Worm (Caenorhabditis elegans): ENCODE measurements around the gene T16A1.4.
"Not testable (repeated sequence)": the region's sequence is repeated elsewhere in the genome, so short reads cannot be mapped to it uniquely, and the experiment has no call there.

Gene T16A1.4

ce11 chrII:2042447-2042846, 38.9 kb upstream of the T16A1.4 start, which contains the start of gene bath-20:
TSS of gene bath-20 (minus strand) at chrII:2042547.
- TF ChIP-seq mab-5 (tag; optimal IDR thresholded peaks at IDR 0.05) (no peak), ztf-1 (GFP tag; conservative IDR thresholded peaks at IDR 0.05) (no peak), nhr-12 (tag; optimal IDR thresholded peaks at IDR 0.05) (no peak), unc-39 (tag; optimal IDR thresholded peaks at IDR 0.05) (no peak), F13H6.1 (tag; optimal IDR thresholded peaks at IDR 0.05) (no peak), aly-2 (tag; optimal IDR thresholded peaks at IDR 0.05) (no peak), blmp-1 (tag; optimal IDR thresholded peaks at IDR 0.05; ENCODE audit: insufficient read depth) (no peak), unc-62 (GFP tag; optimal IDR thresholded peaks at IDR 0.05) (no peak), unc-55 (GFP tag; optimal IDR thresholded peaks at IDR 0.05) (no peak), sma-3 (GFP tag; optimal IDR thresholded peaks at IDR 0.05) (no peak), sma-9 (GFP tag; optimal IDR thresholded peaks at IDR 0.05) (no peak), sma-9 (tag; optimal IDR thresholded peaks at IDR 0.05) (no peak), Y55F3AM.14 (GFP tag; optimal IDR thresholded peaks at IDR 0.05) (no peak), zag-1 (tag; optimal IDR thresholded peaks at IDR 0.05) (no peak), egl-27 (tag; optimal IDR thresholded peaks at IDR 0.05) (no peak), mbf-1 (tag; optimal IDR thresholded peaks at IDR 0.05) (no peak), sem-4 (tag; optimal IDR thresholded peaks at IDR 0.05) (no peak)

- TF ChIP-seq nhr-23 (tag; optimal IDR thresholded peaks at IDR 0.05) (no peak), nhr-237 (tag; optimal IDR thresholded peaks at IDR 0.05) (no peak), sma-3 (GFP tag; optimal IDR thresholded peaks at IDR 0.05) (no peak), ztf-1 (GFP tag; conservative IDR thresholded peaks at IDR 0.05) (no peak), zag-1 (tag; optimal IDR thresholded peaks at IDR 0.05) (no peak), nhr-129 (tag; optimal IDR thresholded peaks at IDR 0.05) (no peak), ztf-11 (tag; optimal IDR thresholded peaks at IDR 0.05) (no peak), nhr-77 (tag; optimal IDR thresholded peaks at IDR 0.05) (no peak), lsy-2 (tag; optimal IDR thresholded peaks at IDR 0.05) (no peak), nhr-6 (tag; optimal IDR thresholded peaks at IDR 0.05) (no peak), crh-2 (tag; optimal IDR thresholded peaks at IDR 0.05) (no peak), peb-1 (tag; optimal IDR thresholded peaks at IDR 0.05) (no peak)
Observed at ce11 chrII:2045505-2045904, 35.9 kb upstream of the T16A1.4 start, which contains the start of gene bath-24. TSS of gene bath-24 (minus strand) at chrII:2045605.

ce11 chrII:2046556-2046955, 34.8 kb upstream of the T16A1.4 start, which contains the start of gene math-1:
TSS of gene math-1 (minus strand) at chrII:2046656.
- TF ChIP-seq nhr-6, nhr-237, aly-2 (tag; optimal IDR thresholded peaks at IDR 0.05): not testable (repeated sequence)

ce11 chrII:2051372-2051771, 30.0 kb upstream of the T16A1.4 start, which contains the start of gene fbxb-35:
TSS of gene fbxb-35 (plus strand) at chrII:2051672.
- TF ChIP-seq F13H6.1 (tag; optimal IDR thresholded peaks at IDR 0.05) (no peak), nhr-10 (tag; optimal IDR thresholded peaks at IDR 0.05) (no peak), fos-1 (tag; optimal IDR thresholded peaks at IDR 0.05) (no peak), sem-4 (tag; optimal IDR thresholded peaks at IDR 0.05) (no peak), unc-55 (GFP tag; optimal IDR thresholded peaks at IDR 0.05) (no peak), nhr-11 (tag; optimal IDR thresholded peaks at IDR 0.05) (no peak), blmp-1 (tag; optimal IDR thresholded peaks at IDR 0.05; ENCODE audit: insufficient read depth) (no peak), unc-39 (tag; optimal IDR thresholded peaks at IDR 0.05) (no peak), nhr-25 (tag; optimal IDR thresholded peaks at IDR 0.05) (no peak), sma-3 (GFP tag; optimal IDR thresholded peaks at IDR 0.05) (no peak), ztf-4 (tag; optimal IDR thresholded peaks at IDR 0.05) (no peak), nhr-12 (tag; optimal IDR thresholded peaks at IDR 0.05) (no peak), nhr-77 (tag; optimal IDR thresholded peaks at IDR 0.05) (no peak), crh-2 (tag; optimal IDR thresholded peaks at IDR 0.05) (no peak), nhr-21 (tag; optimal IDR thresholded peaks at IDR 0.05) (no peak), skn-1 (tag; optimal IDR thresholded peaks at IDR 0.05) (no peak), peb-1 (tag; optimal IDR thresholded peaks at IDR 0.05) (no peak), ceh-82 (tag; optimal IDR thresholded peaks at IDR 0.05) (no peak), snpc-4 (tag; optimal IDR thresholded peaks at IDR 0.05) (no peak)

ce11 chrII:2058985-2059384, 22.4 kb upstream of the T16A1.4 start, which contains the start of gene F07E5.5:
TSS of gene F07E5.5 (minus strand) at chrII:2059070.
- TF ChIP-seq nhr-23 (tag; optimal IDR thresholded peaks at IDR 0.05) = no peak
- TF ChIP-seq nhr-77 (tag; optimal IDR thresholded peaks at IDR 0.05) = no peak
- TF ChIP-seq blmp-1 (tag; optimal IDR thresholded peaks at IDR 0.05; ENCODE audit: insufficient read depth) = no peak
- TF ChIP-seq ztf-1 (GFP tag; conservative IDR thresholded peaks at IDR 0.05) = no peak
- peak; percentile 73 for TF ChIP-seq lin-13 (GFP tag; optimal IDR thresholded peaks at IDR 0.05)
- TF ChIP-seq Y55F3AM.14 (GFP tag; optimal IDR thresholded peaks at IDR 0.05) = no peak
- peak; percentile 15 for TF ChIP-seq nhr-21 (tag; optimal IDR thresholded peaks at IDR 0.05)
- TF ChIP-seq crh-2 (tag; optimal IDR thresholded peaks at IDR 0.05) = peak; percentile 5
- peak; percentile 30 for TF ChIP-seq lin-11 (tag; optimal IDR thresholded peaks at IDR 0.05)
- TF ChIP-seq nhr-129 (tag; optimal IDR thresholded peaks at IDR 0.05) = peak; percentile 12
- no peak for TF ChIP-seq ama-1 (optimal IDR thresholded peaks at IDR 0.05)
- no peak for TF ChIP-seq elt-1 (tag; optimal IDR thresholded peaks at IDR 0.05)
- TF ChIP-seq fos-1 (tag; optimal IDR thresholded peaks at IDR 0.05) = no peak
- peak; percentile 37 for TF ChIP-seq sma-3 (GFP tag; optimal IDR thresholded peaks at IDR 0.05)
- peak; percentile 91 to 97 for TF ChIP-seq lsy-2 (tag; optimal IDR thresholded peaks at IDR 0.05)
- no peak for TF ChIP-seq mdl-1 (tag; optimal IDR thresholded peaks at IDR 0.05)
- TF ChIP-seq snpc-4 (tag; optimal IDR thresholded peaks at IDR 0.05) = no peak
- no peak for TF ChIP-seq unc-39 (tag; optimal IDR thresholded peaks at IDR 0.05)
- TF ChIP-seq F13H6.1 (tag; optimal IDR thresholded peaks at IDR 0.05) = peak; percentile 54
- no peak for TF ChIP-seq nhr-11 (tag; optimal IDR thresholded peaks at IDR 0.05)
- peak; percentile 56 for TF ChIP-seq gmeb-1 (tag; optimal IDR thresholded peaks at IDR 0.05)
- TF ChIP-seq unc-55 (GFP tag; optimal IDR thresholded peaks at IDR 0.05) = peak; percentile 68
